Fruit fly (Drosophila melanogaster) whole organism, prepupa: Measurements from ENCODE around the gene ND-B16.6.

Source experiments
- Blimp-1 ChIP-seq: fragments of 200-800 bp; sonication (Bioruptor generic); optimal IDR thresholded peaks from 3 replicates; lab custom pipeline; 2017; ENCODE audit warnings: missing biosample characterization, missing genetic modification characterization, mild to moderate bottlenecking, moderate library complexity, missing genetic modification reagents
- CG10631 ChIP-seq: fragments of 200-800 bp; sonication (Bioruptor generic); optimal IDR thresholded peaks from 2 replicates; lab custom pipeline; 2016; ENCODE audit warnings: missing biosample characterization, missing genetic modification characterization
- CG10669 ChIP-seq: fragments of 200-800 bp; sonication (Bioruptor generic); optimal IDR thresholded peaks from 3 replicates; lab custom pipeline; 2018; ENCODE audit warnings: missing biosample characterization, mild to moderate bottlenecking, missing genetic modification characterization, moderate library complexity
- CG11294 ChIP-seq: fragments of 200-800 bp; sonication (Bioruptor generic); IDR thresholded peaks from 2 replicates; pipeline ENCODE4 v1.3.6; 2022; ENCODE audit warnings: missing biosample characterization, missing genetic modification characterization
- CG11762 ChIP-seq: fragments of 200-800 bp; sonication (Bioruptor generic); optimal IDR thresholded peaks from 3 replicates; lab custom pipeline; 2016; ENCODE audit warnings: missing biosample characterization, missing genetic modification characterization; ENCODE audit not compliant: insufficient read depth
- CG11902 ChIP-seq: fragments of 200-800 bp; sonication (Bioruptor generic); optimal IDR thresholded peaks from 3 replicates; lab custom pipeline; 2016; ENCODE audit warnings: missing biosample characterization, missing genetic modification characterization
- CG15336 ChIP-seq: fragments of 200-800 bp; sonication (Bioruptor generic); IDR thresholded peaks from 2 replicates; pipeline ENCODE4 v1.3.6; 2022; ENCODE audit warnings: missing biosample characterization, missing genetic modification characterization
- CG1621 ChIP-seq: fragments of 200-800 bp; sonication (Bioruptor generic); optimal IDR thresholded peaks from 3 replicates; lab custom pipeline; 2018; ENCODE audit warnings: missing biosample characterization, mild to moderate bottlenecking, missing genetic modification characterization
- CG16779 ChIP-seq: fragments of 200-800 bp; sonication (Bioruptor generic); optimal IDR thresholded peaks from 3 replicates; lab custom pipeline; 2017; ENCODE audit warnings: missing biosample characterization, mild to moderate bottlenecking, missing genetic modification characterization
- CG3032 ChIP-seq: fragments of 200-800 bp; optimal IDR thresholded peaks from 2 replicates; lab custom pipeline; 2019; ENCODE audit warnings: missing biosample characterization, mild to moderate bottlenecking, missing genetic modification characterization, moderate library complexity
- CG31627 ChIP-seq: fragments of 200-800 bp; sonication (Bioruptor generic); optimal IDR thresholded peaks from 3 replicates; lab custom pipeline; 2016; ENCODE audit warnings: missing biosample characterization, missing genetic modification characterization
- CG32006 ChIP-seq: fragments of 200-800 bp; sonication (Bioruptor generic); optimal IDR thresholded peaks from 3 replicates; lab custom pipeline; 2017; ENCODE audit warnings: missing biosample characterization, mild to moderate bottlenecking, missing genetic modification characterization
- CG34406 ChIP-seq: fragments of 200-800 bp; sonication (Bioruptor generic); optimal IDR thresholded peaks from 3 replicates; lab custom pipeline; 2016; ENCODE audit warnings: missing biosample characterization, missing genetic modification characterization
- CG3919 ChIP-seq: fragments of 200-800 bp; sonication (Bioruptor generic); optimal IDR thresholded peaks from 3 replicates; lab custom pipeline; 2016; ENCODE audit warnings: missing biosample characterization, missing genetic modification characterization
- CG6163 ChIP-seq: fragments of 200-800 bp; sonication (Bioruptor generic); IDR thresholded peaks from 3 replicates; pipeline ENCODE4 v1.3.6; 2022; ENCODE audit warnings: missing biosample characterization, missing genetic modification characterization
- CG6276 ChIP-seq: fragments of 200-800 bp; sonication (Bioruptor generic); optimal IDR thresholded peaks from 2 replicates; lab custom pipeline; 2017; ENCODE audit warnings: missing biosample characterization, mild to moderate bottlenecking, missing genetic modification characterization
- CG6792 ChIP-seq: fragments of 200-800 bp; sonication (Bioruptor generic); optimal IDR thresholded peaks from 3 replicates; lab custom pipeline; 2016; ENCODE audit warnings: missing biosample characterization, missing genetic modification characterization
- CG6808 ChIP-seq: fragments of 200-800 bp; sonication (Bioruptor generic); optimal IDR thresholded peaks from 3 replicates; lab custom pipeline; 2017; ENCODE audit warnings: missing biosample characterization, missing genetic modification characterization, mild to moderate bottlenecking, moderate library complexity, missing genetic modification reagents
- CG6854 ChIP-seq: fragments of 200-800 bp; sonication (Bioruptor generic); optimal IDR thresholded peaks from 2 replicates; lab custom pipeline; 2017; ENCODE audit warnings: missing biosample characterization, mild to moderate bottlenecking, missing genetic modification characterization
- CG7368 ChIP-seq: fragments of 200-800 bp; sonication (Bioruptor generic); optimal IDR thresholded peaks from 3 replicates; lab custom pipeline; 2016; ENCODE audit warnings: missing biosample characterization, missing genetic modification characterization
- CG8119 ChIP-seq: fragments of 200-800 bp; sonication (Bioruptor generic); IDR thresholded peaks from 3 replicates; pipeline ENCODE4 v1.3.6; 2022; ENCODE audit warnings: missing biosample characterization, missing genetic modification characterization
- CG8632 ChIP-seq: fragments of 200-800 bp; sonication (Bioruptor generic); optimal IDR thresholded peaks from 3 replicates; lab custom pipeline; 2016; ENCODE audit warnings: missing biosample characterization, missing genetic modification characterization
- CG9139 ChIP-seq: fragments of 200-800 bp; sonication (Bioruptor generic); optimal IDR thresholded peaks from 3 replicates; lab custom pipeline; 2017; ENCODE audit warnings: missing biosample characterization, mild to moderate bottlenecking, missing genetic modification characterization
- Eip78C ChIP-seq: fragments of 200-800 bp; sonication (Bioruptor generic); peaks from one replicate; lab custom pipeline; 2016; ENCODE audit warnings: missing biosample characterization, missing genetic modification characterization
- Eip93F ChIP-seq: fragments of 200-800 bp; sonication (Bioruptor generic); optimal IDR thresholded peaks from 2 replicates; lab custom pipeline; 2016; ENCODE audit warnings: missing biosample characterization, mild to moderate bottlenecking, missing genetic modification characterization
- Ets96B ChIP-seq: fragments of 200-800 bp; optimal IDR thresholded peaks from 2 replicates; lab custom pipeline; 2019; ENCODE audit warnings: missing biosample characterization, mild to moderate bottlenecking, missing genetic modification characterization, moderate library complexity
- Gug ChIP-seq: fragments of 200-800 bp; sonication (Bioruptor generic); IDR thresholded peaks from 2 replicates; pipeline ENCODE4 v1.3.6; 2022; ENCODE audit warnings: missing biosample characterization, missing genetic modification characterization
- Hr4 ChIP-seq: fragments of 200-800 bp; sonication (Bioruptor generic); optimal IDR thresholded peaks from 3 replicates; lab custom pipeline; 2016; ENCODE audit warnings: missing biosample characterization, missing genetic modification characterization
- Lpt ChIP-seq: fragments of 200-800 bp; sonication (Bioruptor generic); optimal IDR thresholded peaks from 3 replicates; lab custom pipeline; 2016; ENCODE audit warnings: missing biosample characterization, missing genetic modification characterization
- Met ChIP-seq: fragments of 200-800 bp; sonication (Bioruptor generic); optimal IDR thresholded peaks from 3 replicates; lab custom pipeline; 2016; ENCODE audit warnings: missing biosample characterization, missing genetic modification characterization
- Sox14 ChIP-seq: fragments of 200-800 bp; sonication (Bioruptor generic); optimal IDR thresholded peaks from 3 replicates; lab custom pipeline; 2016; ENCODE audit warnings: missing biosample characterization, missing genetic modification characterization
- Sox15 ChIP-seq: fragments of 200-800 bp; sonication (Bioruptor generic); optimal IDR thresholded peaks from 3 replicates; lab custom pipeline; 2016; ENCODE audit warnings: missing biosample characterization, missing genetic modification characterization
- acj6 ChIP-seq: fragments of 200-800 bp; sonication (Bioruptor generic); optimal IDR thresholded peaks from 3 replicates; lab custom pipeline; 2016; ENCODE audit warnings: missing biosample characterization, missing genetic modification characterization
- cyc ChIP-seq: fragments of 200-800 bp; sonication (Bioruptor generic); optimal IDR thresholded peaks from 3 replicates; lab custom pipeline; 2016; ENCODE audit warnings: missing biosample characterization, missing genetic modification characterization
- dac ChIP-seq: fragments of 200-800 bp; sonication (Bioruptor generic); optimal IDR thresholded peaks from 2 replicates; lab custom pipeline; 2017; ENCODE audit warnings: missing biosample characterization, mild to moderate bottlenecking, missing genetic modification characterization
- dsx ChIP-seq: fragments of 200-800 bp; optimal IDR thresholded peaks from 3 replicates; lab custom pipeline; 2019; ENCODE audit warnings: missing biosample characterization, mild to moderate bottlenecking, missing genetic modification characterization, moderate library complexity; ENCODE audit not compliant: poor library complexity, severe bottlenecking
- esn ChIP-seq: fragments of 200-800 bp; sonication (Bioruptor generic); optimal IDR thresholded peaks from 2 replicates; lab custom pipeline; 2016; ENCODE audit warnings: missing biosample characterization, mild to moderate bottlenecking, missing genetic modification characterization, moderate library complexity
- fd59A ChIP-seq: fragments of 200-800 bp; sonication (Bioruptor generic); optimal IDR thresholded peaks from 2 replicates; lab custom pipeline; 2017; ENCODE audit warnings: missing biosample characterization, mild to moderate bottlenecking, missing genetic modification characterization, missing genetic modification reagents
- fkh ChIP-seq: fragments of 200-800 bp; sonication (Bioruptor generic); optimal IDR thresholded peaks from 3 replicates; lab custom pipeline; 2017; ENCODE audit warnings: missing biosample characterization, mild to moderate bottlenecking, missing genetic modification characterization, moderate library complexity
- lz ChIP-seq: fragments of 200-800 bp; sonication (Bioruptor generic); optimal IDR thresholded peaks from 3 replicates; lab custom pipeline; 2016; ENCODE audit warnings: missing biosample characterization, missing genetic modification characterization
- pdm3 ChIP-seq: fragments of 200-800 bp; sonication (Bioruptor generic); optimal IDR thresholded peaks from 3 replicates; lab custom pipeline; 2016; ENCODE audit warnings: missing biosample characterization, missing genetic modification characterization
- spab ChIP-seq: fragments of 200-800 bp; sonication (Bioruptor generic); optimal IDR thresholded peaks from 2 replicates; lab custom pipeline; 2017; ENCODE audit warnings: missing biosample characterization, mild to moderate bottlenecking, missing genetic modification characterization, missing genetic modification reagents
- ss ChIP-seq, 2 experiments: fragments of 200-800 bp; sonication (Bioruptor generic); optimal IDR thresholded peaks; 2 replicates in 1 of 2; 3 replicates in 1 of 2; lab custom pipeline; 2017 to 2018; ENCODE audit warnings: mild to moderate bottlenecking in 2 of 2, missing biosample characterization in 2 of 2, missing genetic modification characterization in 2 of 2, moderate library complexity in 1 of 2
- svp ChIP-seq: fragments of 200-800 bp; sonication (Bioruptor generic); peaks from one replicate; lab custom pipeline; 2016; ENCODE audit warnings: missing biosample characterization, missing genetic modification characterization
- topi ChIP-seq: fragments of 200-800 bp; sonication (Bioruptor generic); optimal IDR thresholded peaks from 3 replicates; lab custom pipeline; 2016; ENCODE audit warnings: missing biosample characterization, missing genetic modification characterization
- vri ChIP-seq: fragments of 200-800 bp; sonication (Bioruptor generic); optimal IDR thresholded peaks from 3 replicates; lab custom pipeline; 2016; ENCODE audit warnings: missing biosample characterization, mild to moderate bottlenecking, missing genetic modification characterization

Gene ND-B16.6

dm6 chrX:6304203-6304602, 46.0 kb downstream of the ND-B16.6 start (continued):
- peak; percentile 31 for TF ChIP-seq CG34406 (GFP tag; lab: Kevin White, UChicago)
- no peak for TF ChIP-seq cyc (GFP tag; lab: Kevin White, UChicago)
- TF ChIP-seq fd59A (GFP tag; lab: Kevin White, UChicago): no peak
- peak; percentile 10 for TF ChIP-seq topi (GFP tag; lab: Kevin White, UChicago)
- no peak for TF ChIP-seq CG31627 (GFP tag; lab: Kevin White, UChicago)
- no peak for TF ChIP-seq Eip93F
- TF ChIP-seq CG32006 (GFP tag; lab: Kevin White, UChicago): peak; percentile 38
- peak; percentile 25 for TF ChIP-seq esn (GFP tag; lab: Kevin White, UChicago)
- no peak for TF ChIP-seq CG16779 (tag; lab: Kevin White, UChicago)
- TF ChIP-seq Ets96B: no peak
- TF ChIP-seq CG8632 (GFP tag; lab: Kevin White, UChicago): peak; percentile 41
- peak; percentile 60; the same call in 1 of the 3 replicates for TF ChIP-seq CG8119
- no peak for TF ChIP-seq CG11902 (GFP tag; lab: Kevin White, UChicago)
- TF ChIP-seq CG9139: no peak
- TF ChIP-seq pdm3: no peak
- no peak for TF ChIP-seq Sox14 (GFP tag; lab: Kevin White, UChicago)
- TF ChIP-seq CG11762 (GFP tag; lab: Kevin White, UChicago): no peak

dm6 chrX:6303675-6304074, 46.5 kb downstream of the ND-B16.6 start, which contains the start of gene CG3823:
CG3823 (plus strand) TSS chrX:6303975.
- peak; percentile 21; the same call in 1 of the 3 replicates for TF ChIP-seq CG6163 (GFP tag; lab: Robert Waterston, UW)
- TF ChIP-seq Blimp-1 (GFP tag; lab: Kevin White, UChicago): no peak
- TF ChIP-seq, all 60 proteins: peak for 1

DNA sequence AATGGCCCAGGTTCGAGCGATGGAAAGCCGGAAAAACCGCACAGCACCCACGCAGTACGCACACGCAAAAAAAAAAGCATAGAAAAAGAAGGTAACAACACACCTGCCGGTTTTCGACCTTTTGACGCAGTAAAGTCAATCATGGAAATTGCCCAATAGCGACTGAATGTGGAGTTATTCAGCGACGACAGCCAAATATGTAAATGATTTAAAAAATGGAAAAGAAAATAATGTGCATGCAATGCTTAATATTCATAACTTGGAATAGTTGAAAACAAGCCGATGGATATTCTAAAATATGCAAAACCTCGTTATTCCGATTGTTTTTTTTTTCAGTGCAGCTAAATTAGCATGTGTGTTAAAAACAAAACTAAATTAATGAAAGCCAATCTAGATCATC, 47.0 kb downstream of the ND-B16.6 start:
- TF ChIP-seq CG7368 (GFP tag; lab: Kevin White, UChicago) (no peak), dsx (GFP tag; lab: Kevin White, UChicago) (no peak), dac (GFP tag; lab: Kevin White, UChicago) (peak; percentile 52), Sox14 (GFP tag; lab: Kevin White, UChicago) (no peak), Ets96B (no peak), spab (GFP tag; lab: Kevin White, UChicago) (no peak), Eip93F (no peak), CG15336 (GFP tag; lab: Robert Waterston, UW) (0 out of 2 replicates have a peak, but pooled peaks have one; percentile 20), CG6163 (GFP tag; lab: Robert Waterston, UW) (no peak), Sox15 (GFP tag; lab: Kevin White, UChicago) (no peak), CG1621 (no peak), CG6854 (no peak), CG34406 (GFP tag; lab: Kevin White, UChicago) (no peak), CG6808 (GFP tag; lab: Kevin White, UChicago) (no peak), CG8632 (GFP tag; lab: Kevin White, UChicago) (no peak), lz (GFP tag; lab: Kevin White, UChicago) (no peak), CG6276 (GFP tag; lab: Kevin White, UChicago) (no peak), acj6 (GFP tag; lab: Kevin White, UChicago) (no peak), Met (GFP tag; lab: Kevin White, UChicago) (no peak), Eip78C (GFP tag; lab: Kevin White, UChicago) (peak; percentile 15), fkh (GFP tag; lab: Kevin White, UChicago) (no peak), CG8119 (peak; percentile 61; the same call in 2 of the 3 replicates), topi (GFP tag; lab: Kevin White, UChicago) (no peak), Gug (GFP tag; lab: Robert Waterston, UW) (no peak), svp (GFP tag; lab: Kevin White, UChicago) (no peak), CG9139 (no peak), CG3032 (tag; lab: Kevin White, UChicago) (no peak), CG3919 (GFP tag; lab: Kevin White, UChicago) (no peak), CG11294 (GFP tag; lab: Robert Waterston, UW) (no peak), Hr4 (GFP tag; lab: Kevin White, UChicago) (peak; percentile 70), CG11902 (GFP tag; lab: Kevin White, UChicago) (no peak), CG11762 (GFP tag; lab: Kevin White, UChicago) (no peak), CG10669 (GFP tag; lab: Kevin White, UChicago) (no peak), ss (GFP tag; optimal IDR thresholded peaks at IDR 0.05; lab: Kevin White, UChicago) (no peak), CG32006 (GFP tag; lab: Kevin White, UChicago) (peak; percentile 74), vri (no peak), CG10631 (GFP tag; lab: Kevin White, UChicago) (no peak), CG31627 (GFP tag; lab: Kevin White, UChicago) (no peak), Lpt (no peak), CG6792 (GFP tag; lab: Kevin White, UChicago) (no peak)
